Worm (Caenorhabditis elegans) whole organism, L1 larva: Measurements from ENCODE around the gene arl-8.

Experiments used
- aha-1 ChIP-seq: fragments of 150-350 bp; optimal IDR thresholded peaks from 2 replicates; lab custom pipeline; 2014; ENCODE audit warnings: missing biosample characterization, missing genetic modification characterization
- aly-2 ChIP-seq: fragments of 150-350 bp; optimal IDR thresholded peaks from 2 replicates; lab custom pipeline; 2014; ENCODE audit warnings: missing biosample characterization, missing genetic modification characterization
- ceh-82 ChIP-seq, 3 experiments: fragments of 150-350 bp in 1 of 3; sonication (generic microtip) in 2 of 3; optimal IDR thresholded peaks; 2 replicates each; lab custom pipeline; 2014 to 2017; ENCODE audit warnings: missing biosample characterization in 3 of 3, missing genetic modification characterization in 3 of 3
- fkh-10 ChIP-seq: sonication (generic microtip); optimal IDR thresholded peaks from 2 replicates; lab custom pipeline; 2017; ENCODE audit warnings: missing biosample characterization, missing genetic modification reagents, missing genetic modification characterization
- jun-1 ChIP-seq: fragments of 150-350 bp; optimal IDR thresholded peaks from 2 replicates; lab custom pipeline; 2014; ENCODE audit warnings: missing biosample characterization, missing genetic modification reagents, missing genetic modification characterization
- lin-15B ChIP-seq: fragments of 150-350 bp; sonication (generic microtip); optimal IDR thresholded peaks from 3 replicates; lab custom pipeline; 2014; ENCODE audit warnings: missing biosample characterization, missing genetic modification characterization
- lin-35 ChIP-seq, 2 experiments: fragments of 150-350 bp; optimal IDR thresholded peaks; 2 replicates each; lab custom pipeline; 2014; ENCODE audit warnings: missing biosample characterization in 2 of 2, missing genetic modification characterization in 2 of 2, missing genetic modification reagents in 2 of 2
- lin-39 ChIP-seq: fragments of 150-350 bp; optimal IDR thresholded peaks from 2 replicates; lab custom pipeline; 2014; ENCODE audit warnings: missing biosample characterization, missing genetic modification reagents, missing genetic modification characterization
- nhr-11 ChIP-seq: fragments of 150-350 bp; optimal IDR thresholded peaks from 2 replicates; lab custom pipeline; 2014; ENCODE audit warnings: missing biosample characterization, missing genetic modification characterization
- nhr-76 ChIP-seq: sonication (generic microtip); optimal IDR thresholded peaks from 2 replicates; lab custom pipeline; 2017; ENCODE audit warnings: missing biosample characterization, missing genetic modification characterization
- sptf-1 ChIP-seq: fragments of 150-350 bp; optimal IDR thresholded peaks from 2 replicates; lab custom pipeline; 2014; ENCODE audit warnings: missing biosample characterization, missing genetic modification characterization
- unc-62 ChIP-seq: fragments of 150-350 bp; optimal IDR thresholded peaks from 2 replicates; lab custom pipeline; 2014; ENCODE audit warnings: missing biosample characterization, missing genetic modification reagents, missing genetic modification characterization

ce11 chrIV:14797849-14798248 lies at the start of gene arl-8:
- TF ChIP-seq ceh-82 (tag; optimal IDR thresholded peaks at IDR 0.05; lab: Kevin White, UChicago) = no peak
- no peak for TF ChIP-seq sptf-1 (tag; lab: Kevin White, UChicago)
- no peak for TF ChIP-seq unc-62
- no peak for TF ChIP-seq lin-15B (tag; lab: Kevin White, UChicago)
- TF ChIP-seq lin-39 = no peak
- no peak for TF ChIP-seq aha-1
- TF ChIP-seq aly-2 = no peak
- no peak for TF ChIP-seq nhr-11 (tag; lab: Kevin White, UChicago)
- no peak for TF ChIP-seq jun-1 (tag; lab: Kevin White, UChicago)
- no peak for TF ChIP-seq fkh-10
- no peak for TF ChIP-seq nhr-76 (tag; lab: Kevin White, UChicago)
- no peak for TF ChIP-seq lin-35 (GFP tag; optimal IDR thresholded peaks at IDR 0.05; lab: Kevin White, UChicago)
